Fruit fly (Drosophila melanogaster) whole organism, embryonic: ENCODE measurements around the gene Dus1.

Source experiments
- Antp ChIP-seq: fragments of 200-800 bp; sonication (Bioruptor generic); optimal IDR thresholded peaks from 3 replicates; lab custom pipeline; 2016; ENCODE audit warnings: missing biosample characterization, missing genetic modification characterization
- BEAF-32 ChIP-seq: fragments of 200-800 bp; sonication (Bioruptor generic); optimal IDR thresholded peaks from 3 replicates; lab custom pipeline; 2017; ENCODE audit warnings: missing biosample characterization, missing genetic modification characterization, mild to moderate bottlenecking, moderate library complexity, missing genetic modification reagents
- CG10147 ChIP-seq: fragments of 200-800 bp; sonication (Bioruptor generic); optimal IDR thresholded peaks from 2 replicates; lab custom pipeline; 2019; ENCODE audit warnings: missing biosample characterization, mild to moderate bottlenecking, missing genetic modification characterization, moderate library complexity
- CG11085 ChIP-seq: fragments of 200-800 bp; sonication (Bioruptor generic); IDR thresholded peaks from 2 replicates; pipeline ENCODE4 v1.3.6; 2022; ENCODE audit warnings: missing biosample characterization, missing genetic modification characterization
- CG12744 ChIP-seq: fragments of 200-800 bp; sonication (Bioruptor generic); optimal IDR thresholded peaks from 2 replicates; lab custom pipeline; 2016; ENCODE audit warnings: missing biosample characterization, missing genetic modification characterization
- CG1602 ChIP-seq: fragments of 200-800 bp; sonication (Bioruptor generic); optimal IDR thresholded peaks from 3 replicates; lab custom pipeline; 2016; ENCODE audit warnings: missing biosample characterization, missing genetic modification characterization
- CG1647 ChIP-seq: fragments of 200-800 bp; sonication (Bioruptor generic); optimal IDR thresholded peaks from 3 replicates; lab custom pipeline; 2016; ENCODE audit warnings: missing biosample characterization, missing genetic modification characterization
- CG17361 ChIP-seq: fragments of 200-800 bp; sonication (Bioruptor generic); IDR thresholded peaks from 3 replicates; pipeline ENCODE4 v1.3.6; 2022; ENCODE audit warnings: missing biosample characterization, missing genetic modification characterization
- CG32767 ChIP-seq: fragments of 200-800 bp; sonication (Bioruptor generic); IDR thresholded peaks from 2 replicates; pipeline ENCODE4 v1.3.6; 2022; ENCODE audit warnings: missing biosample characterization, missing genetic modification characterization
- CG34422 ChIP-seq: fragments of 200-800 bp; sonication (Bioruptor generic); IDR thresholded peaks from 3 replicates; pipeline ENCODE4 v1.3.6; 2022; ENCODE audit warnings: missing biosample characterization, missing genetic modification characterization
- CG4282 ChIP-seq: fragments of 200-800 bp; sonication (Bioruptor generic); optimal IDR thresholded peaks from 2 replicates; lab custom pipeline; 2016; ENCODE audit warnings: missing biosample characterization, missing genetic modification characterization
- CG4424 ChIP-seq: fragments of 200-800 bp; sonication (Bioruptor generic); optimal IDR thresholded peaks from 3 replicates; lab custom pipeline; 2016; ENCODE audit warnings: missing biosample characterization, missing genetic modification characterization
- CG4617 ChIP-seq: fragments of 200-800 bp; sonication (Bioruptor generic); optimal IDR thresholded peaks from 3 replicates; lab custom pipeline; 2016; ENCODE audit warnings: missing biosample characterization, missing genetic modification characterization, borderline replicate concordance
- CG7271 ChIP-seq: fragments of 200-800 bp; sonication (Bioruptor generic); optimal IDR thresholded peaks from 2 replicates; lab custom pipeline; 2018; ENCODE audit warnings: missing biosample characterization, mild to moderate bottlenecking, missing genetic modification characterization, moderate library complexity
- CG8924 ChIP-seq: fragments of 200-800 bp; optimal IDR thresholded peaks from 3 replicates; lab custom pipeline; 2019; ENCODE audit warnings: missing biosample characterization, mild to moderate bottlenecking, missing genetic modification characterization, moderate library complexity
- CG9727 ChIP-seq: fragments of 200-800 bp; sonication (Bioruptor generic); optimal IDR thresholded peaks from 3 replicates; lab custom pipeline; 2017; ENCODE audit warnings: missing biosample characterization, mild to moderate bottlenecking, missing genetic modification characterization
- CG9797 ChIP-seq: fragments of 200-800 bp; sonication (Bioruptor generic); optimal IDR thresholded peaks from 3 replicates; lab custom pipeline; 2018; ENCODE audit warnings: missing biosample characterization, mild to moderate bottlenecking, missing genetic modification characterization
- Dll ChIP-seq: fragments of 200-800 bp; sonication (Bioruptor generic); IDR thresholded peaks from 4 replicates; pipeline ENCODE4 v1.3.6; 2022; ENCODE audit warnings: missing biosample characterization, missing genetic modification characterization; ENCODE audit not compliant: partially characterized antibody
- Dp ChIP-seq: fragments of 200-800 bp; sonication (Bioruptor generic); optimal IDR thresholded peaks from 2 replicates; lab custom pipeline; 2018; ENCODE audit warnings: missing biosample characterization, mild to moderate bottlenecking, missing genetic modification characterization, moderate library complexity
- HmgD ChIP-seq: fragments of 200-800 bp; sonication (Bioruptor generic); optimal IDR thresholded peaks from 3 replicates; lab custom pipeline; 2016; ENCODE audit warnings: missing biosample characterization, missing genetic modification characterization
- Max ChIP-seq: fragments of 200-800 bp; sonication (Bioruptor generic); optimal IDR thresholded peaks from 2 replicates; lab custom pipeline; 2016; ENCODE audit warnings: missing biosample characterization, mild to moderate bottlenecking, missing genetic modification characterization
- NC2β ChIP-seq: fragments of 200-800 bp; sonication (Bioruptor generic); optimal IDR thresholded peaks from 2 replicates; lab custom pipeline; 2016; ENCODE audit warnings: missing biosample characterization, missing genetic modification characterization
- Nf-YA ChIP-seq: fragments of 200-800 bp; sonication (Bioruptor generic); IDR thresholded peaks from 2 replicates; pipeline ENCODE4 v1.3.6; 2022; ENCODE audit warnings: missing biosample characterization, missing genetic modification characterization
- Oaz ChIP-seq: fragments of 200-800 bp; sonication (Bioruptor generic); IDR thresholded peaks from 2 replicates; pipeline ENCODE4 v1.3.6; 2022; ENCODE audit warnings: missing biosample characterization, missing genetic modification characterization
- Opbp ChIP-seq: fragments of 200-800 bp; sonication (Bioruptor generic); IDR thresholded peaks from 3 replicates; pipeline ENCODE4 v1.3.6; 2022; ENCODE audit warnings: missing biosample characterization, missing genetic modification characterization; ENCODE audit not compliant: partially characterized antibody
- Pdp1 ChIP-seq, 2 experiments: fragments of 200-800 bp; sonication (Bioruptor generic); optimal IDR thresholded peaks; 3 replicates each; lab custom pipeline; 2016; ENCODE audit warnings: missing biosample characterization in 2 of 2, missing genetic modification characterization in 2 of 2, mild to moderate bottlenecking in 1 of 2, moderate library complexity in 1 of 2
- Poxn ChIP-seq: fragments of 200-800 bp; sonication (Bioruptor generic); IDR thresholded peaks from 2 replicates; pipeline ENCODE4 v1.3.6; 2022; ENCODE audit warnings: missing biosample characterization, missing genetic modification characterization
- Scr ChIP-seq: fragments of 200-800 bp; sonication (Bioruptor generic); IDR thresholded peaks from 2 replicates; pipeline ENCODE4 v1.3.6; 2022; ENCODE audit warnings: missing biosample characterization, missing genetic modification characterization; ENCODE audit not compliant: partially characterized antibody
- Usf ChIP-seq: fragments of 200-800 bp; sonication (Bioruptor generic); optimal IDR thresholded peaks from 2 replicates; lab custom pipeline; 2017; ENCODE audit warnings: missing genotype, missing biosample characterization, missing genetic modification characterization
- amos ChIP-seq: fragments of 200-800 bp; sonication (Bioruptor generic); IDR thresholded peaks from 2 replicates; pipeline ENCODE4 v1.3.6; 2022; ENCODE audit warnings: missing biosample characterization, missing genetic modification characterization; ENCODE audit not compliant: partially characterized antibody
- ara ChIP-seq: fragments of 200-800 bp; sonication (Bioruptor generic); IDR thresholded peaks from 2 replicates; pipeline ENCODE4 v1.3.6; 2022; ENCODE audit warnings: missing biosample characterization, missing genetic modification characterization
- ash1 ChIP-seq: fragments of 200-800 bp; sonication (Bioruptor generic); optimal IDR thresholded peaks from 2 replicates; lab custom pipeline; 2018; ENCODE audit warnings: missing biosample characterization, mild to moderate bottlenecking, missing genetic modification characterization
- caup ChIP-seq: fragments of 200-800 bp; sonication (Bioruptor generic); optimal IDR thresholded peaks from 3 replicates; lab custom pipeline; 2017; ENCODE audit warnings: missing biosample characterization, mild to moderate bottlenecking, missing genetic modification characterization, moderate library complexity; ENCODE audit not compliant: severe bottlenecking
- chn ChIP-seq: fragments of 200-800 bp; sonication (Bioruptor generic); optimal IDR thresholded peaks from 2 replicates; lab custom pipeline; 2016; ENCODE audit warnings: missing biosample characterization, missing genetic modification characterization
- ems ChIP-seq: fragments of 200-800 bp; sonication (Bioruptor generic); optimal IDR thresholded peaks from 3 replicates; lab custom pipeline; 2016; ENCODE audit warnings: missing biosample characterization, missing genetic modification characterization
- ewg ChIP-seq: fragments of 200-800 bp; sonication (Bioruptor generic); optimal IDR thresholded peaks from 3 replicates; lab custom pipeline; 2017; ENCODE audit warnings: mild to moderate bottlenecking, missing biosample characterization, missing genetic modification reagents, missing genetic modification characterization
- jing ChIP-seq: fragments of 200-800 bp; sonication (Bioruptor generic); optimal IDR thresholded peaks from 2 replicates; lab custom pipeline; 2018; ENCODE audit warnings: missing biosample characterization, mild to moderate bottlenecking, missing genetic modification characterization
- kay ChIP-seq: fragments of 200-800 bp; sonication (Bioruptor generic); optimal IDR thresholded peaks from 2 replicates; lab custom pipeline; 2016; ENCODE audit warnings: missing biosample characterization, missing genetic modification characterization
- klu ChIP-seq: fragments of 200-800 bp; sonication (Bioruptor generic); IDR thresholded peaks from 2 replicates; pipeline ENCODE4 v1.3.6; 2022; ENCODE audit warnings: missing biosample characterization, missing genetic modification characterization
- luna ChIP-seq: fragments of 200-800 bp; sonication (Bioruptor generic); optimal IDR thresholded peaks from 2 replicates; lab custom pipeline; 2016; ENCODE audit warnings: missing biosample characterization, missing genetic modification characterization
- maf-S ChIP-seq: fragments of 200-800 bp; sonication (Bioruptor generic); optimal IDR thresholded peaks from 2 replicates; lab custom pipeline; 2016; ENCODE audit warnings: missing biosample characterization, missing genetic modification characterization
- phol ChIP-seq: fragments of 200-800 bp; sonication (Bioruptor generic); optimal IDR thresholded peaks from 3 replicates; lab custom pipeline; 2018; ENCODE audit warnings: missing biosample characterization, mild to moderate bottlenecking, missing genetic modification characterization, moderate library complexity
- rib ChIP-seq: fragments of 200-800 bp; sonication (Bioruptor generic); IDR thresholded peaks from 2 replicates; pipeline ENCODE4 v1.3.6; 2022; ENCODE audit warnings: missing biosample characterization, missing genetic modification characterization
- stwl ChIP-seq: fragments of 200-800 bp; sonication (Bioruptor generic); optimal IDR thresholded peaks from 3 replicates; lab custom pipeline; 2018; ENCODE audit warnings: missing biosample characterization, mild to moderate bottlenecking, missing genetic modification characterization, moderate library complexity
- sug ChIP-seq: fragments of 200-800 bp; optimal IDR thresholded peaks from 2 replicates; lab custom pipeline; 2019; ENCODE audit warnings: missing biosample characterization, mild to moderate bottlenecking, missing genetic modification characterization, moderate library complexity
- tgo ChIP-seq: fragments of 200-800 bp; sonication (Bioruptor generic); IDR thresholded peaks from 3 replicates; pipeline ENCODE4 v1.3.6; 2022; ENCODE audit warnings: missing biosample characterization, missing genetic modification characterization
- trem ChIP-seq: fragments of 200-800 bp; optimal IDR thresholded peaks from 3 replicates; lab custom pipeline; 2019; ENCODE audit warnings: missing biosample characterization, mild to moderate bottlenecking, missing genetic modification characterization, moderate library complexity
- wor ChIP-seq: fragments of 200-800 bp; sonication (Bioruptor generic); IDR thresholded peaks from 2 replicates; pipeline ENCODE4 v1.3.6; 2022; ENCODE audit warnings: missing biosample characterization, missing genetic modification characterization
- zen2 ChIP-seq: fragments of 200-800 bp; sonication (Bioruptor generic); IDR thresholded peaks from 3 replicates; pipeline ENCODE4 v1.3.6; 2022; ENCODE audit warnings: missing biosample characterization, missing genetic modification characterization; ENCODE audit not compliant: partially characterized antibody
- zfh2 ChIP-seq: fragments of 200-800 bp; sonication (Bioruptor generic); optimal IDR thresholded peaks from 2 replicates; lab custom pipeline; 2016; ENCODE audit warnings: missing biosample characterization, missing genetic modification characterization

The Dus1 gene

DNA sequence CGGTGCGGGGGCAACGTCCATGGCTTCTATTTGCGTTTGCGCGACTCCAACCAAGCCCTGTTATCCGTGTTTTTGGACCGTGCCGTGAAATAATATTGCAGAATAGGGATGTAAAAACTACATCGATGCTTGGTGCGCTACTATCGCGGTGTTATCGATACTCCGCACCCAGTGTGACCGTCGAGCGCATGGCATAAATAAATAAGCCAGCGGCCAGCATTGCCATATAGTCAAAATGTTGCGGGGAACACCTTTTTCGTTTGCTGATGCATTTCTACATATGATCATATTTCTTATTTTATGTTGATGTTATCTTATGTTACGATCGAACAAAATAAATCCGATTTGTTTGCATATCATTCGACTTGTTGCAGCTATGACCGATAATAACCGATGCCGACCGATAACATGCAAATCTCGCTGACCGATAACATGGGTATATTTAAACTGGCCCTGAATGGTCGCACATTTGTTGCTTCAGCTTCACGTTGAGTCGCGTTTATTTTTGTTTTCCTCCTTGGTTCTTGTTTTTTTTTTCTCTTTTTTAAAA lies 5.7 kb upstream of the Dus1 start, which contains the start of gene smo (continued):
- TF ChIP-seq HmgD (GFP tag; lab: Kevin White, UChicago) (peak; percentile 57), CG12744 (GFP tag; lab: Kevin White, UChicago) (no peak), sug (tag; lab: Kevin White, UChicago) (peak; percentile 35), chn (GFP tag; lab: Kevin White, UChicago) (peak; percentile 33), CG4282 (GFP tag; lab: Kevin White, UChicago) (no peak), Usf (GFP tag; lab: Kevin White, UChicago) (no peak), Oaz (GFP tag; lab: Robert Waterston, UW) (no peak), luna (GFP tag; lab: Kevin White, UChicago) (peak; percentile 16), CG7271 (tag; lab: Kevin White, UChicago) (peak; percentile 16), wor (GFP tag; lab: Robert Waterston, UW) (no peak), amos (GFP tag; lab: Robert Waterston, UW) (peak; percentile 91), CG4617 (GFP tag; lab: Kevin White, UChicago) (peak; percentile 51), zfh2 (GFP tag; lab: Kevin White, UChicago) (peak; percentile 34), caup (GFP tag; lab: Kevin White, UChicago) (peak; percentile 13), ewg (GFP tag; lab: Kevin White, UChicago) (peak; percentile 37), phol (tag; lab: Kevin White, UChicago) (peak; percentile 64), CG1647 (peak; percentile 36), rib (GFP tag; lab: Robert Waterston, UW) (no peak), Dp (peak; percentile 67), CG9797 (GFP tag; lab: Kevin White, UChicago) (peak; percentile 96), CG9727 (GFP tag; lab: Kevin White, UChicago) (peak; percentile 47), Dll (peak; percentile 86), CG32767 (GFP tag; lab: Robert Waterston, UW) (0 out of 2 replicates have a peak, but pooled peaks have one; percentile 13), Max (GFP tag; lab: Kevin White, UChicago) (peak; percentile 44), CG4424 (peak; percentile 5), CG1602 (GFP tag; lab: Kevin White, UChicago) (peak; percentile 10), CG10147 (GFP tag; lab: Kevin White, UChicago) (peak; percentile 48), CG11085 (GFP tag; lab: Robert Waterston, UW) (no peak), tgo (GFP tag; lab: Robert Waterston, UW) (no peak), ems (peak; percentile 34), jing (GFP tag; lab: Kevin White, UChicago) (no peak), ara (GFP tag; lab: Robert Waterston, UW) (no peak), BEAF-32 (GFP tag; lab: Kevin White, UChicago) (peak; percentile 97), CG34422 (no peak), ash1 (no peak), Scr (GFP tag; lab: Robert Waterston, UW) (peak; percentile 88), CG17361 (peak; percentile 41; the same call in 2 of the 3 replicates), maf-S (GFP tag; lab: Kevin White, UChicago) (peak; percentile 29), kay (GFP tag; lab: Kevin White, UChicago) (no peak), klu (GFP tag; lab: Robert Waterston, UW) (no peak), Opbp (peak; percentile 81), Poxn (no peak), CG8924 (tag; lab: Kevin White, UChicago) (peak; percentile 16), zen2 (GFP tag; lab: Robert Waterston, UW) (peak; percentile 57; the same call in 1 of the 3 replicates), Pdp1 (GFP tag; optimal IDR thresholded peaks at IDR 0.05; lab: Kevin White, UChicago) (peak; percentile 40 to 66), Antp (GFP tag; lab: Kevin White, UChicago) (peak; percentile 30), NC2β (GFP tag; lab: Kevin White, UChicago) (peak; percentile 56), stwl (peak; percentile 81), trem (peak; percentile 81), Nf-YA (no peak)
